Fruit fly (Drosophila melanogaster) whole organism, embryonic: ENCODE results near the gene CG13063.

Source experiments
- BtbVII ChIP-seq: fragments of 200-800 bp; sonication (Bioruptor generic); optimal IDR thresholded peaks from 3 replicates; lab custom pipeline; 2017; ENCODE audit warnings: missing biosample characterization, mild to moderate bottlenecking, missing genetic modification characterization
- CG10654 ChIP-seq: fragments of 200-800 bp; sonication (Bioruptor generic); optimal IDR thresholded peaks from 2 replicates; lab custom pipeline; 2016; ENCODE audit warnings: missing biosample characterization, missing genetic modification characterization
- CG13296 ChIP-seq: fragments of 200-800 bp; sonication (Bioruptor generic); optimal IDR thresholded peaks from 3 replicates; lab custom pipeline; 2018; ENCODE audit warnings: missing biosample characterization, mild to moderate bottlenecking, missing genetic modification characterization
- CG17359 ChIP-seq: fragments of 200-800 bp; sonication (Bioruptor generic); optimal IDR thresholded peaks from 3 replicates; lab custom pipeline; 2018; ENCODE audit warnings: missing biosample characterization, mild to moderate bottlenecking, missing genetic modification characterization, moderate library complexity
- CG2120 ChIP-seq: fragments of 200-800 bp; sonication (Bioruptor generic); optimal IDR thresholded peaks from 3 replicates; lab custom pipeline; 2016; ENCODE audit warnings: missing biosample characterization, missing genetic modification characterization
- CG8478 ChIP-seq: fragments of >200 bp; optimal IDR thresholded peaks from 2 replicates; lab custom pipeline; 2018
- Doc3 ChIP-seq: fragments of 200-800 bp; sonication (Bioruptor generic); IDR thresholded peaks from 3 replicates; pipeline ENCODE4 v1.3.6; 2022; ENCODE audit warnings: missing biosample characterization, missing genetic modification characterization; ENCODE audit not compliant: partially characterized antibody
- amos ChIP-seq: fragments of 200-800 bp; sonication (Bioruptor generic); IDR thresholded peaks from 2 replicates; pipeline ENCODE4 v1.3.6; 2022; ENCODE audit warnings: missing biosample characterization, missing genetic modification characterization; ENCODE audit not compliant: partially characterized antibody
- dmrt11E ChIP-seq: fragments of 200-800 bp; sonication (Bioruptor generic); optimal IDR thresholded peaks from 3 replicates; lab custom pipeline; 2018; ENCODE audit warnings: missing biosample characterization, mild to moderate bottlenecking, missing genetic modification characterization, moderate library complexity
- kni ChIP-seq: fragments of 200-800 bp; sonication (Bioruptor generic); optimal IDR thresholded peaks from 3 replicates; lab custom pipeline; 2017; ENCODE audit warnings: mild to moderate bottlenecking, missing biosample characterization, missing genetic modification reagents, missing genetic modification characterization
- pho ChIP-seq: fragments of 200-800 bp; sonication (Bioruptor generic); optimal IDR thresholded peaks from 2 replicates; lab custom pipeline; 2016; ENCODE audit warnings: missing biosample characterization, missing genetic modification characterization
- ro ChIP-seq: fragments of 200-800 bp; sonication (Bioruptor generic); IDR thresholded peaks from 2 replicates; pipeline ENCODE4 v1.3.6; 2022; ENCODE audit warnings: missing biosample characterization, missing genetic modification characterization
- sd ChIP-seq: fragments of 200-800 bp; sonication (Bioruptor generic); optimal IDR thresholded peaks from 3 replicates; lab custom pipeline; 2018; ENCODE audit warnings: missing biosample characterization, mild to moderate bottlenecking, missing genetic modification characterization, moderate library complexity
- ssp ChIP-seq: fragments of 200-800 bp; sonication (Bioruptor generic); IDR thresholded peaks from 2 replicates; pipeline ENCODE4 v1.3.6; 2022; ENCODE audit warnings: missing biosample characterization, missing genetic modification characterization

- TF ChIP-seq kni (GFP tag; lab: Kevin White, UChicago) (no peak), amos (GFP tag; lab: Robert Waterston, UW) (no peak), ro (no peak), CG17359 (no peak), dmrt11E (tag; lab: Kevin White, UChicago) (no peak), BtbVII (GFP tag; lab: Kevin White, UChicago) (no peak), sd (tag; lab: Kevin White, UChicago) (no peak), CG13296 (no peak), CG2120 (GFP tag; lab: Kevin White, UChicago) (no peak), Doc3 (GFP tag; lab: Robert Waterston, UW) (no peak), ssp (GFP tag; lab: Robert Waterston, UW) (no peak), CG10654 (GFP tag; lab: Kevin White, UChicago) (no peak), CG8478 (lab: Kevin White, UChicago) (no peak), pho (GFP tag; lab: Kevin White, UChicago) (no peak)
Observed at dm6 chr3L:16334876-16335275, 28.5 kb downstream of the CG13063 start.
